Worm (Caenorhabditis elegans) whole organism, early embryonic: ENCODE results near the gene T23D5.3.

Experiments used
- B0310.2 ChIP-seq: sonication (generic microtip); optimal IDR thresholded peaks from 2 replicates; lab custom pipeline; 2016; ENCODE audit warnings: mild to moderate bottlenecking, missing genetic modification characterization, missing compliant biosample characterization
- F13C5.2 ChIP-seq: sonication (generic microtip); optimal IDR thresholded peaks from 2 replicates; lab custom pipeline; 2017; ENCODE audit warnings: mild to moderate bottlenecking, missing genetic modification characterization, inconsistent platforms, missing compliant biosample characterization
- aly-1 ChIP-seq: sonication (generic microtip); optimal IDR thresholded peaks from 2 replicates; lab custom pipeline; 2016; ENCODE audit warnings: missing genetic modification characterization, missing compliant biosample characterization
- ama-1 ChIP-seq: fragments of 150-350 bp; optimal IDR thresholded peaks from 2 replicates; lab custom pipeline; 2014
- ceh-13 ChIP-seq: fragments of 200-800 bp; sonication (Bioruptor generic); optimal IDR thresholded peaks from 2 replicates; lab custom pipeline; 2018; ENCODE audit warnings: mild to moderate bottlenecking, missing genetic modification characterization, missing compliant biosample characterization
- ceh-36 ChIP-seq: sonication (generic microtip); optimal IDR thresholded peaks from 2 replicates; lab custom pipeline; 2016; ENCODE audit warnings: missing genetic modification characterization, inconsistent platforms, missing compliant biosample characterization
- ets-7 ChIP-seq: sonication (generic microtip); optimal IDR thresholded peaks from 2 replicates; lab custom pipeline; 2016; ENCODE audit warnings: missing genotype, missing genetic modification characterization, missing compliant biosample characterization
- flt-1 ChIP-seq: fragments of 200-800 bp; sonication (Bioruptor generic); IDR thresholded peaks from 2 replicates; pipeline ENCODE4 v1.3.6; 2022; ENCODE audit warnings: missing genetic modification characterization, missing compliant biosample characterization
- hmbx-1 ChIP-seq: sonication (generic microtip); optimal IDR thresholded peaks from 2 replicates; lab custom pipeline; 2016; ENCODE audit warnings: mild to moderate bottlenecking, missing genetic modification characterization, missing compliant biosample characterization
- hmg-4 ChIP-seq: fragments of 200-800 bp; sonication (Bioruptor generic); optimal IDR thresholded peaks from 2 replicates; lab custom pipeline; 2018; ENCODE audit warnings: mild to moderate bottlenecking, missing genetic modification characterization, missing compliant biosample characterization
- hnd-1 ChIP-seq: sonication (generic microtip); optimal IDR thresholded peaks from 2 replicates; lab custom pipeline; 2016; ENCODE audit warnings: missing genetic modification characterization, missing compliant biosample characterization
- pes-1 ChIP-seq: fragments of 200-800 bp; sonication (Bioruptor generic); IDR thresholded peaks from 2 replicates; pipeline ENCODE4 v1.3.6; 2022; ENCODE audit warnings: missing genetic modification reagents, missing genetic modification characterization, missing compliant biosample characterization
- scrt-1 ChIP-seq: fragments of 200-800 bp; sonication (Bioruptor generic); IDR thresholded peaks from 2 replicates; pipeline ENCODE4 v1.3.6; 2022; ENCODE audit warnings: missing genetic modification characterization, missing compliant biosample characterization
- sea-1 ChIP-seq: fragments of 200-800 bp; sonication (Bioruptor generic); conservative IDR thresholded peaks from 2 replicates; pipeline ENCODE4 v1.3.6; 2022; ENCODE audit warnings: missing genetic modification characterization, missing compliant biosample characterization
- tbx-11 ChIP-seq: fragments of 200-800 bp; sonication (Bioruptor generic); IDR thresholded peaks from 2 replicates; pipeline ENCODE4 v1.3.6; 2022; ENCODE audit warnings: missing genetic modification characterization, missing compliant biosample characterization
- tbx-37 ChIP-seq: fragments of 200-800 bp; sonication (Bioruptor generic); conservative IDR thresholded peaks from 2 replicates; pipeline ENCODE4 v1.3.6; 2022; ENCODE audit warnings: missing genetic modification reagents, missing genetic modification characterization, missing compliant biosample characterization
- tra-4 ChIP-seq: sonication (generic microtip); optimal IDR thresholded peaks from 2 replicates; lab custom pipeline; 2017; ENCODE audit warnings: missing genetic modification characterization, missing compliant biosample characterization

T23D5.3 gene

DNA sequence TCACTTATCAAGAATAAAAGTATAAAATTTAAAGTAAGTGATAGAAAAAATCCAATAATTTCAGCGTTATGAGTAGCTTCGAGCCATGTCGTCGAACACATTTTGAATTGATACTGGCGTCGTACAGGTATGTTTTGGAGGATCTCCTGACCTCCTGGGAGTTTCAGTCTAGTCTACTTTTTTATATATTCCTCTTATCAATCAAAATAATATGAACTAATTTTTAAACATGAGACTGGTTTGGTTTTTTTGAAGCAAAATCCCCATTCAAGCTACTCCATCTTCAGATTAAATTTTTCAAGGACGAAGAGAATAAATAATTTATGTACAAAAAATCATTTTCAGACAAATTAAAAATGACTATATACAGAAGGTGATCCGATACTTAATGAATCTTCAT, 21.6 kb downstream of the T23D5.3 start, which contains the start of gene str-101:
Gene str-101, minus strand, starts transcription at position 101 of the 400 bp plus-strand sequence.
- TF ChIP-seq tbx-11 (no peak), tra-4 (tag; lab: Kevin White, UChicago) (no peak), scrt-1 (GFP tag; lab: Robert Waterston, UW) (no peak), pes-1 (GFP tag; lab: Robert Waterston, UW) (no peak), ceh-13 (GFP tag; lab: Kevin White, UChicago) (no peak), hmg-4 (GFP tag; lab: Kevin White, UChicago) (no peak), ets-7 (no peak), F13C5.2 (tag; lab: Kevin White, UChicago) (no peak), ceh-36 (no peak), aly-1 (tag; lab: Kevin White, UChicago) (no peak), sea-1 (GFP tag; lab: Robert Waterston, UW) (no peak), hmbx-1 (tag; lab: Kevin White, UChicago) (no peak), ama-1 (lab: Kevin White, UChicago) (no peak), B0310.2 (tag; lab: Kevin White, UChicago) (no peak), hnd-1 (tag; lab: Kevin White, UChicago) (no peak), flt-1 (GFP tag; lab: Robert Waterston, UW) (no peak), tbx-37 (GFP tag; lab: Robert Waterston, UW) (no peak)

DNA sequence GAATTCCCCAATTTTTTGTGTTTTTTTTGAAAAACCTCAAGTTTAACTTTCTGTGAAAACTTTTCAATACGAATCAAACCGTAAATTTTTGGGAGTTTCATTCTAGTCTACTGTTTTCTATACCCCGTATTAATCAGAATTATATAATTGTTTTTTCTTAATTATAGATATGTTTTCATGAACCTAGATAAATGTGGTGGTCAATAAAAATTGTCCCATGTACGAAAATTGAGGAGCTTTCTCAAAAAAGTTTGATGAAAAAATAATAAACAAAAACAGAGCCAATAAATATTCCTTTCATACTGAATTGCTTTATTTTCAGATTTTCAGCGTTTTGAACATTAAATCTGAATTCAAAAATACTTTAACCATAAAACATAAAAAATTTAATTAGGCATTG, 23.1 kb downstream of the T23D5.3 start, which contains the start of gene Y6E2A.1:
Gene Y6E2A.1, minus strand, starts transcription at position 101 of the 400 bp plus-strand sequence.
- no peak for TF ChIP-seq tbx-11
- no peak for TF ChIP-seq aly-1 (tag; lab: Kevin White, UChicago)
- no peak for TF ChIP-seq hmg-4 (GFP tag; lab: Kevin White, UChicago)

DNA sequence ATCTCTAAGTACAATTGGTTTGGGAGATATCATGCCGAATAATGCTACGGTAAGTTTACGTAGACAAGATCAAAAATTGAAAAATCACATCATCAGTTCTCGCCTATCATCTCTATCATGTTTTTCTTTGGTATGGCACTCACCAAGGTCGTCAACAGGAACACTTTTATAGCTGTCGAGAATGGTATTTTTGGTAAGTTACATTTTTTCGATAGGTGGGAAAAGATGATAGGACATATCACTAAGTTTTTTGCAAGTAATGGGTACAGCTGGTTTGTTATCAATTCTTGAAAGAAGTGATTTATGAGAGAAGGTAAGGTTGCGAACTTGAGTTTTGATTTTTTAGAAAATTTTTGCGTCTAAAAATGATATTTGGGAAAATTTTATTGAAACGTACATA, 25.5 kb downstream of the T23D5.3 start:
- TF ChIP-seq tbx-11 = no peak

DNA sequence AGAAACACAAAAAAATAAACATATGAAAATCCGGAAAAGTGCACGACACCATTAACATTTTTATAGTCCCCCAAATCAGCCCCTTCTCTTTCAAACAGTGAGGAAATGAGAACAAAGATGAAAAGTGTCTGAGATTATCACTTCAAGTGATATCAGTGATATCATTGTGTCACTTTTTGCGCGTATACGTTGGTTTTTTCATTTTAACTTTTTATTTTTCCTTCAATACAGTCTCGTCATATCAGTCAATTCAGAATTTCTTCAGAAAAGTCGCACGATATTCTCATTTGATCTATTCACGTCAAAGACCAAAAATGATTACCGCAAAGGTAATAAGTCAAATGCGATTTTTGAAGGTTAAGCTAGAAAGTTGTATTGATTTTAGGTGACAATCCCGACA, 28.7 kb downstream of the T23D5.3 start, which contains the start of gene twk-34:
Gene twk-34, plus strand, starts transcription at position 216 of the 400 bp plus-strand sequence.
- TF ChIP-seq scrt-1 (GFP tag; lab: Robert Waterston, UW) (no peak), hmbx-1 (tag; lab: Kevin White, UChicago) (no peak), ceh-13 (GFP tag; lab: Kevin White, UChicago) (no peak), B0310.2 (tag; lab: Kevin White, UChicago) (no peak), ets-7 (no peak), F13C5.2 (tag; lab: Kevin White, UChicago) (no peak), flt-1 (GFP tag; lab: Robert Waterston, UW) (no peak), pes-1 (GFP tag; lab: Robert Waterston, UW) (no peak), sea-1 (GFP tag; lab: Robert Waterston, UW) (no peak), tbx-37 (GFP tag; lab: Robert Waterston, UW) (no peak), tra-4 (tag; lab: Kevin White, UChicago) (no peak), ceh-36 (no peak), hnd-1 (tag; lab: Kevin White, UChicago) (no peak), tbx-11 (no peak), ama-1 (lab: Kevin White, UChicago) (no peak), aly-1 (tag; lab: Kevin White, UChicago) (no peak)

DNA sequence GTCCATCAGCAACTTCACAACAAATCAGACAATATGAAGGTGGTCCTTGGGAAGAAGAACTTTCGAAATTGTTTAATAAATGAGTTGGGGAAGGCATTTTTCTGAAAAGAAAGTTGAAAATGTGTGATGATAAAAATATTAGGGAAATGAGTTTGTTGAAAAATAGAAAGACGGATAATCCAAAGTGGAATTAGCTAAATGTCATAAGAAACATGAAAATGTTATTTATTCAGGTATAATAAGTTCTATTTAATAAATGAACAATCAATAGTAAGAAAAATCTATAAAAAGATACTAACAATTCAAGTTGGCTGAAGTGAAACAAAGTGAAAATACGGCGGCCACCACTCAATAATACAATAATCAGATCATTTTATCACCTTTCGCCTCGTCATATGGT, 31.2 kb downstream of the T23D5.3 start, which contains the start of gene nhr-53:
Gene nhr-53, minus strand, starts transcription at position 101 of the 400 bp plus-strand sequence.
- TF ChIP-seq hmg-4 (GFP tag; lab: Kevin White, UChicago) (no peak), tbx-11 (no peak), ceh-36 (no peak), pes-1 (GFP tag; lab: Robert Waterston, UW) (no peak), scrt-1 (GFP tag; lab: Robert Waterston, UW) (no peak), hmbx-1 (tag; lab: Kevin White, UChicago) (no peak), flt-1 (GFP tag; lab: Robert Waterston, UW) (no peak), B0310.2 (tag; lab: Kevin White, UChicago) (no peak), F13C5.2 (tag; lab: Kevin White, UChicago) (no peak), ets-7 (no peak), sea-1 (GFP tag; lab: Robert Waterston, UW) (no peak)

DNA sequence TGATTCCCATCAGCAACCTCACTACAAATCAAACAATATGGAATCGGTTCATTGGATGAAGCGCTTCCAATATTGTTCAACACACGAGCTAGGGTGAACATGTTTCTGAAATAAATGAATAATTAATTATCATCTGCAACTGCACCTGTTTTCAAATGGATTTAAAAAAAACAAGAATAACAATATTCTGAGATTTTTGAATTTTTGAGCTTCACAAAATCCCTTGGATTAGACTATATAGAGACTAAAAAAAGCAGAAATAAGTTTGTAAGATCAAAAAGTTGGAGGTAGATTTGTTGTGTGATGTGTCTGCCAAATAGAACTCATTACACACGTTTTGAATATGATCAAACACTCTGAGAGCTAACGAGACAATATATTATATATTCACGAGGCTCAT, 33.7 kb downstream of the T23D5.3 start, which contains the start of gene nhr-199:
Gene nhr-199, minus strand, starts transcription at position 101 of the 400 bp plus-strand sequence.
- TF ChIP-seq hnd-1 (tag; lab: Kevin White, UChicago) (no peak), tbx-37 (GFP tag; lab: Robert Waterston, UW) (no peak)

DNA sequence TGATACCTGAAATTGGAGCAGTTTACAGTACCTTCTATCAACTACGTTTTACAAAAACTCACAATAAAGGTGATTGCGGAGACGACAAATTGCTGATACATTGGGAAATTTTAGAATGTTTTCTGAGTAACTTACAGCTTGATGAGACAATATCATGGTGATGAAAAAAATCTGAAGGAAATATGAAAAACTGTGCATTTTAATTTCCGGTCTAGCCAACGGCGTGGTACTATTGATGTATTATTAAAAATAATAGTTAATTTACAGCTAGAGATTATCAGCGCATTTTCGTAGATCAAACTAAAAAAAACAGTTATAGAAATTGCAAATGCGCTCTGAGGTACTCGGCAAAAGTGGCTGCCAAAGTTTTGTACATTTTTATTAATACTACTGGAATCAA, 35.4 kb downstream of the T23D5.3 start, which contains the start of gene srx-29:
Gene srx-29, minus strand, starts transcription at position 101 of the 400 bp plus-strand sequence.
- TF ChIP-seq scrt-1 (GFP tag; lab: Robert Waterston, UW) = no peak
- TF ChIP-seq tra-4 (tag; lab: Kevin White, UChicago) = no peak
- TF ChIP-seq tbx-11 = no peak
- TF ChIP-seq hmbx-1 (tag; lab: Kevin White, UChicago) = no peak
- TF ChIP-seq hmg-4 (GFP tag; lab: Kevin White, UChicago) = no peak
- no peak for TF ChIP-seq F13C5.2 (tag; lab: Kevin White, UChicago)
- TF ChIP-seq flt-1 (GFP tag; lab: Robert Waterston, UW) = no peak
- no peak for TF ChIP-seq pes-1 (GFP tag; lab: Robert Waterston, UW)
- no peak for TF ChIP-seq hnd-1 (tag; lab: Kevin White, UChicago)
- no peak for TF ChIP-seq ama-1 (lab: Kevin White, UChicago)
- TF ChIP-seq B0310.2 (tag; lab: Kevin White, UChicago) = no peak

DNA sequence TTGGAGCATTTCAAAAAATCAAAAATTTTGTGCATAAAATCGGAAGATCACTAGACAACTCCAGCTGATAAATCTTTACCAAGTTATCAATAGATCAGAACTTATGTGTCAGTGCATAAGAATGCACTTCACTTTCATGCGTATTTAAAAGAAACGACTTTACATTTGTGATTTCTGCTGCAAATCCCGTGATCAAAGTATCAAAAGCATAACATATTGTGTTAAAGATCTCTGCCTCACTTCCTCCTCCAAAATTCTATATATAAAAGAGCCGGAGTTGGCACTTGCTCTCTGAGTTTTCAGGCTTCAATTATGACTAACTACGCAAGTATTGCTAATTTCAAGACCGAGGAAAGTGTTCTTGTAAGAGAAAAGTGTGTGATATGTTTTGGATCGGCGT, 39.8 kb downstream of the T23D5.3 start, which contains the start of gene nhr-198:
Gene nhr-198, plus strand, starts transcription at position 313 of the 400 bp plus-strand sequence.
- TF ChIP-seq ceh-36 (no peak), ceh-13 (GFP tag; lab: Kevin White, UChicago) (no peak), hmg-4 (GFP tag; lab: Kevin White, UChicago) (no peak), aly-1 (tag; lab: Kevin White, UChicago) (no peak), hmbx-1 (tag; lab: Kevin White, UChicago) (no peak), tbx-11 (no peak), scrt-1 (GFP tag; lab: Robert Waterston, UW) (no peak), tra-4 (tag; lab: Kevin White, UChicago) (no peak), ama-1 (lab: Kevin White, UChicago) (no peak), ets-7 (no peak)
